Worm (Caenorhabditis elegans) whole organism, L4/young adult: ENCODE results near the gene ins-13.

Experiments used
- W03F9.2 ChIP-seq: fragments of 150-350 bp; optimal IDR thresholded peaks from 2 replicates; lab custom pipeline; 2014; ENCODE audit warnings: missing biosample characterization, missing genetic modification characterization
- him-1 ChIP-seq: sonication (generic microtip); optimal IDR thresholded peaks from 2 replicates; lab custom pipeline; 2016; ENCODE audit warnings: missing genotype, missing genetic modification reagents, missing genetic modification characterization, missing compliant biosample characterization

DNA sequence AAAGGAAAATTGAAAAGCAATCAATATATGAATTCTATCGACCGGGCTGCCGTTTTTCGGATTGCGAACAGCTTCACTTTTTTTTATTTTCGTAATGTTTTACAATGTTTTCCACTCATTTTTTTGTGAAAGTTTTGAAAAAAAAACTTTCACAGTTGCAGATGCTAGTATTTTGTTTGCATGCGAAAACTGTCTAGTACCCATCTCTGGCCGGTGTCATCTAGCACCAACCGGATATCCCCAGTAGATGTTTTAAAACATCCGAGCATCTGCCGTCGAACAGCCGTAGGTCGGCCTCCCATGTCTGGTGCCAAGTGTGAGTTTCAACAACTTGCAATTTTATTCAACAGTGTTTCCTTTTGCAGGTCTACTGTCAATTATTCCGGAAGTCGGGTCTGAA, 23.3 kb downstream of the ins-13 start, which contains the start of gene ZK177.12:
- TF ChIP-seq him-1 (tag; lab: Kevin White, UChicago) (no peak), W03F9.2 (tag; lab: Kevin White, UChicago) (no peak)
